Fruit fly (Drosophila melanogaster) whole organism, embryonic: ENCODE results near the gene CG7029.
A peak's percentile ranks its signal among the peaks of the same experiment; 100 is the strongest.

Experiments
- Antp ChIP-seq: fragments of 200-800 bp; sonication (Bioruptor generic); optimal IDR thresholded peaks from 3 replicates; lab custom pipeline; 2016; ENCODE audit warnings: missing biosample characterization, missing genetic modification characterization
- Atf6 ChIP-seq: fragments of 200-800 bp; sonication (Bioruptor generic); IDR thresholded peaks from 2 replicates; pipeline ENCODE4 v1.3.6; 2022; ENCODE audit warnings: missing biosample characterization, missing genetic modification characterization
- Bdp1 ChIP-seq: fragments of 200-800 bp; sonication (Bioruptor generic); optimal IDR thresholded peaks from 3 replicates; lab custom pipeline; 2016; ENCODE audit warnings: missing biosample characterization, missing genetic modification characterization
- CG1233 ChIP-seq: fragments of 200-800 bp; sonication (Bioruptor generic); optimal IDR thresholded peaks from 4 replicates; lab custom pipeline; 2018; ENCODE audit warnings: missing biosample characterization, mild to moderate bottlenecking, missing genetic modification characterization
- CG15601 ChIP-seq: fragments of 200-800 bp; sonication (Bioruptor generic); optimal IDR thresholded peaks from 3 replicates; lab custom pipeline; 2019; ENCODE audit warnings: missing biosample characterization, mild to moderate bottlenecking, missing genetic modification characterization, moderate library complexity
- CG1602 ChIP-seq: fragments of 200-800 bp; sonication (Bioruptor generic); optimal IDR thresholded peaks from 3 replicates; lab custom pipeline; 2016; ENCODE audit warnings: missing biosample characterization, missing genetic modification characterization
- CG17361 ChIP-seq: fragments of 200-800 bp; sonication (Bioruptor generic); IDR thresholded peaks from 3 replicates; pipeline ENCODE4 v1.3.6; 2022; ENCODE audit warnings: missing biosample characterization, missing genetic modification characterization
- CG17829 ChIP-seq: fragments of 200-800 bp; optimal IDR thresholded peaks from 2 replicates; lab custom pipeline; 2019; ENCODE audit warnings: missing biosample characterization, mild to moderate bottlenecking, missing genetic modification characterization, moderate library complexity
- CG1792 ChIP-seq: fragments of 200-800 bp; sonication (Bioruptor generic); optimal IDR thresholded peaks from 2 replicates; lab custom pipeline; 2016; ENCODE audit warnings: missing biosample characterization, missing genetic modification characterization
- CG32767 ChIP-seq: fragments of 200-800 bp; sonication (Bioruptor generic); IDR thresholded peaks from 2 replicates; pipeline ENCODE4 v1.3.6; 2022; ENCODE audit warnings: missing biosample characterization, missing genetic modification characterization
- CG32772 ChIP-seq: fragments of 200-800 bp; sonication (Bioruptor generic); IDR thresholded peaks from 2 replicates; pipeline ENCODE4 v1.3.6; 2022; ENCODE audit warnings: missing biosample characterization, missing genetic modification characterization
- CG4820 ChIP-seq: fragments of 200-800 bp; sonication (Bioruptor generic); optimal IDR thresholded peaks from 3 replicates; lab custom pipeline; 2016; ENCODE audit warnings: missing biosample characterization, missing genetic modification characterization
- CG6254 ChIP-seq: fragments of 200-800 bp; sonication (Bioruptor generic); optimal IDR thresholded peaks from 3 replicates; lab custom pipeline; 2017; ENCODE audit warnings: mild to moderate bottlenecking, missing biosample characterization, missing genetic modification reagents, missing genetic modification characterization
- CG7372 ChIP-seq: fragments of 200-800 bp; sonication (Bioruptor generic); IDR thresholded peaks from 2 replicates; pipeline ENCODE4 v1.3.6; 2022; ENCODE audit warnings: missing biosample characterization, missing genetic modification characterization
- CG7839 ChIP-seq: fragments of 200-800 bp; sonication (Bioruptor generic); optimal IDR thresholded peaks from 3 replicates; lab custom pipeline; 2018; ENCODE audit warnings: missing biosample characterization, mild to moderate bottlenecking, missing genetic modification characterization, moderate library complexity
- CG7963 ChIP-seq: fragments of 200-800 bp; sonication (Bioruptor generic); IDR thresholded peaks from 3 replicates; pipeline ENCODE4 v1.3.6; 2022; ENCODE audit warnings: missing biosample characterization, missing genetic modification characterization; ENCODE audit not compliant: partially characterized antibody
- CG8478 ChIP-seq: fragments of >200 bp; optimal IDR thresholded peaks from 2 replicates; lab custom pipeline; 2018
- CG9609 ChIP-seq: fragments of 200-800 bp; sonication (Bioruptor generic); optimal IDR thresholded peaks from 3 replicates; lab custom pipeline; 2016; ENCODE audit warnings: missing biosample characterization, missing genetic modification characterization
- Dll ChIP-seq: fragments of 200-800 bp; sonication (Bioruptor generic); IDR thresholded peaks from 4 replicates; pipeline ENCODE4 v1.3.6; 2022; ENCODE audit warnings: missing biosample characterization, missing genetic modification characterization; ENCODE audit not compliant: partially characterized antibody
- Dref ChIP-seq: fragments of 200-800 bp; sonication (Bioruptor generic); IDR thresholded peaks from 2 replicates; pipeline ENCODE4 v1.3.6; 2022; ENCODE audit warnings: missing biosample characterization, missing genetic modification characterization
- Drgx ChIP-seq: fragments of 200-800 bp; sonication (Bioruptor generic); IDR thresholded peaks from 2 replicates; pipeline ENCODE4 v1.3.6; 2022; ENCODE audit warnings: missing biosample characterization, missing genetic modification characterization
- GATAe ChIP-seq: fragments of 200-800 bp; sonication (Bioruptor generic); conservative IDR thresholded peaks from 2 replicates; pipeline ENCODE4 v1.3.6; 2022; ENCODE audit warnings: missing biosample characterization, missing genetic modification characterization
- HLHmδ ChIP-seq: fragments of 200-800 bp; sonication (Bioruptor generic); optimal IDR thresholded peaks from 2 replicates; lab custom pipeline; 2018; ENCODE audit warnings: missing biosample characterization, mild to moderate bottlenecking, missing genetic modification characterization, moderate library complexity
- Hand ChIP-seq: fragments of 200-800 bp; sonication (Bioruptor generic); optimal IDR thresholded peaks from 2 replicates; lab custom pipeline; 2017; ENCODE audit warnings: mild to moderate bottlenecking, missing biosample characterization, missing genetic modification reagents, missing genetic modification characterization
- MTF-1 ChIP-seq: fragments of 200-800 bp; sonication (Bioruptor generic); optimal IDR thresholded peaks from 2 replicates; lab custom pipeline; 2018; ENCODE audit warnings: missing biosample characterization, mild to moderate bottlenecking, missing genetic modification characterization, borderline replicate concordance
- Mad ChIP-seq: fragments of 200-800 bp; sonication (Bioruptor generic); optimal IDR thresholded peaks from 2 replicates; lab custom pipeline; 2016; ENCODE audit warnings: missing biosample characterization, missing genetic modification characterization
- Mes4 ChIP-seq: fragments of 200-800 bp; sonication (Bioruptor generic); optimal IDR thresholded peaks from 2 replicates; lab custom pipeline; 2016; ENCODE audit warnings: missing biosample characterization, missing genetic modification characterization
- Mrtf ChIP-seq: fragments of 200-800 bp; sonication (Bioruptor generic); IDR thresholded peaks from 3 replicates; pipeline ENCODE4 v1.3.6; 2022; ENCODE audit warnings: missing biosample characterization, missing genetic modification characterization
- NFAT ChIP-seq: fragments of 200-800 bp; sonication (Bioruptor generic); IDR thresholded peaks from 2 replicates; pipeline ENCODE4 v1.3.6; 2022; ENCODE audit warnings: missing biosample characterization, missing genetic modification characterization
- Poxn ChIP-seq: fragments of 200-800 bp; sonication (Bioruptor generic); IDR thresholded peaks from 2 replicates; pipeline ENCODE4 v1.3.6; 2022; ENCODE audit warnings: missing biosample characterization, missing genetic modification characterization
- Scr ChIP-seq: fragments of 200-800 bp; sonication (Bioruptor generic); IDR thresholded peaks from 2 replicates; pipeline ENCODE4 v1.3.6; 2022; ENCODE audit warnings: missing biosample characterization, missing genetic modification characterization; ENCODE audit not compliant: partially characterized antibody
- Sox102F ChIP-seq: fragments of 200-800 bp; sonication (Bioruptor generic); optimal IDR thresholded peaks from 2 replicates; lab custom pipeline; 2018; ENCODE audit warnings: missing biosample characterization, mild to moderate bottlenecking, missing genetic modification characterization, moderate library complexity
- bsh ChIP-seq, 2 experiments: fragments of 200-800 bp; sonication (Bioruptor generic); optimal IDR thresholded peaks; 2 replicates each; lab custom pipeline; 2017 to 2018; ENCODE audit warnings: mild to moderate bottlenecking in 2 of 2, missing biosample characterization in 2 of 2, missing genetic modification characterization in 2 of 2, moderate library complexity in 1 of 2
- cad ChIP-seq: fragments of >200 bp; optimal IDR thresholded peaks from 2 replicates; lab custom pipeline; 2017; ENCODE audit warnings: missing biosample characterization, missing genetic modification characterization
- cas ChIP-seq: fragments of 200-800 bp; sonication (Bioruptor generic); IDR thresholded peaks from 2 replicates; pipeline ENCODE4 v1.3.6; 2022; ENCODE audit warnings: missing biosample characterization, missing genetic modification characterization
- cg ChIP-seq: fragments of 200-800 bp; sonication (Bioruptor generic); optimal IDR thresholded peaks from 3 replicates; lab custom pipeline; 2019; ENCODE audit warnings: missing biosample characterization, mild to moderate bottlenecking, missing genetic modification characterization, moderate library complexity
- chn ChIP-seq: fragments of 200-800 bp; sonication (Bioruptor generic); optimal IDR thresholded peaks from 2 replicates; lab custom pipeline; 2016; ENCODE audit warnings: missing biosample characterization, missing genetic modification characterization
- ci ChIP-seq: fragments of 200-800 bp; sonication (Bioruptor generic); IDR thresholded peaks from 3 replicates; pipeline ENCODE4 v1.3.6; 2022; ENCODE audit warnings: missing biosample characterization, missing genetic modification characterization
- crol ChIP-seq: fragments of 200-800 bp; sonication (Bioruptor generic); IDR thresholded peaks from 2 replicates; pipeline ENCODE4 v1.3.6; 2022; ENCODE audit warnings: missing biosample characterization, missing genetic modification characterization
- hth ChIP-seq: fragments of >200 bp; optimal IDR thresholded peaks from 2 replicates; lab custom pipeline; 2017; ENCODE audit warnings: inconsistent platforms
- ken ChIP-seq: fragments of 200-800 bp; sonication (Bioruptor generic); IDR thresholded peaks from 3 replicates; pipeline ENCODE4 v1.3.6; 2022; ENCODE audit warnings: missing biosample characterization, missing genetic modification characterization
- nerfin-2 ChIP-seq: fragments of 200-800 bp; sonication (Bioruptor generic); IDR thresholded peaks from 2 replicates; pipeline ENCODE4 v1.3.6; 2022; ENCODE audit warnings: missing biosample characterization, missing genetic modification characterization; ENCODE audit not compliant: partially characterized antibody
- odd ChIP-seq: fragments of 200-800 bp; sonication (Bioruptor generic); optimal IDR thresholded peaks from 2 replicates; lab custom pipeline; 2017; ENCODE audit warnings: missing biosample characterization, mild to moderate bottlenecking, missing genetic modification characterization
- onecut ChIP-seq: fragments of 200-800 bp; sonication (Bioruptor generic); IDR thresholded peaks from 2 replicates; pipeline ENCODE4 v1.3.6; 2022; ENCODE audit warnings: missing biosample characterization, missing genetic modification characterization
- pfk ChIP-seq: fragments of 200-800 bp; sonication (Bioruptor generic); optimal IDR thresholded peaks from 2 replicates; lab custom pipeline; 2018; ENCODE audit warnings: missing biosample characterization, mild to moderate bottlenecking, missing genetic modification characterization, moderate library complexity
- pros ChIP-seq: fragments of 200-800 bp; sonication (Bioruptor generic); optimal IDR thresholded peaks from 3 replicates; lab custom pipeline; 2019; ENCODE audit warnings: missing biosample characterization, mild to moderate bottlenecking, missing genetic modification characterization, moderate library complexity
- sens-2 ChIP-seq: fragments of 200-800 bp; sonication (Bioruptor generic); IDR thresholded peaks from 2 replicates; pipeline ENCODE4 v1.3.6; 2022; ENCODE audit warnings: missing biosample characterization, missing genetic modification characterization
- sim ChIP-seq: fragments of 200-800 bp; sonication (Bioruptor generic); IDR thresholded peaks from 2 replicates; pipeline ENCODE4 v1.3.6; 2022; ENCODE audit warnings: missing biosample characterization, missing genetic modification characterization
- slbo ChIP-seq: fragments of 200-800 bp; sonication (Bioruptor generic); IDR thresholded peaks from 2 replicates; pipeline ENCODE4 v1.3.6; 2022; ENCODE audit warnings: missing biosample characterization, missing genetic modification characterization
- sr ChIP-seq: fragments of 200-800 bp; sonication (Bioruptor generic); IDR thresholded peaks from 3 replicates; pipeline ENCODE4 v1.3.6; 2022; ENCODE audit warnings: missing biosample characterization, missing genetic modification characterization
- unpg ChIP-seq: fragments of 200-800 bp; sonication (Bioruptor generic); optimal IDR thresholded peaks from 3 replicates; lab custom pipeline; 2018; ENCODE audit warnings: missing biosample characterization, mild to moderate bottlenecking, missing genetic modification characterization, moderate library complexity
- zfh1 ChIP-seq: fragments of 200-800 bp; sonication (Bioruptor generic); IDR thresholded peaks from 3 replicates; pipeline ENCODE4 v1.3.6; 2022; ENCODE audit warnings: missing biosample characterization, missing genetic modification characterization

The CG7029 gene

dm6 chr3R:22755187-22755777 is 4.6 kb downstream of the CG7029 start (continued):
- TF ChIP-seq CG7372 (GFP tag; lab: Robert Waterston, UW): no peak
- no peak for TF ChIP-seq CG1602 (GFP tag; lab: Kevin White, UChicago)
- TF ChIP-seq CG8478 (lab: Kevin White, UChicago): no peak
- no peak for TF ChIP-seq CG4820 (GFP tag; lab: Kevin White, UChicago)
- TF ChIP-seq CG9609 (GFP tag; lab: Kevin White, UChicago): no peak
- TF ChIP-seq Sox102F (GFP tag; lab: Kevin White, UChicago): no peak
- TF ChIP-seq Hand: no peak
- TF ChIP-seq chn (GFP tag; lab: Kevin White, UChicago): no peak
- TF ChIP-seq CG32767 (GFP tag; lab: Robert Waterston, UW): 0 out of 2 replicates have a peak, but pooled peaks have one; percentile 17
- no peak for TF ChIP-seq odd
- no peak for TF ChIP-seq ci (GFP tag; lab: Robert Waterston, UW)
- TF ChIP-seq nerfin-2 (GFP tag; lab: Robert Waterston, UW): 0 out of 2 replicates have a peak, but pooled peaks have one; percentile 10
- TF ChIP-seq ken (GFP tag; lab: Robert Waterston, UW): no peak
- no peak for TF ChIP-seq CG1233
- no peak for TF ChIP-seq CG7839 (tag; lab: Kevin White, UChicago)
- no peak for TF ChIP-seq Mrtf
- TF ChIP-seq pfk (GFP tag; lab: Kevin White, UChicago): no peak
- TF ChIP-seq onecut: peak; percentile 99
- TF ChIP-seq CG32772 (GFP tag; lab: Robert Waterston, UW): no peak
- no peak for TF ChIP-seq CG15601 (tag; lab: Kevin White, UChicago)
- no peak for TF ChIP-seq CG6254 (GFP tag; lab: Kevin White, UChicago)
- no peak for TF ChIP-seq CG7963 (GFP tag; lab: Robert Waterston, UW)
- 0 out of 2 replicates have a peak, but pooled peaks have one; percentile 8 for TF ChIP-seq Drgx (GFP tag; lab: Robert Waterston, UW)
- 0 out of 2 replicates have a peak, but pooled peaks have one; percentile 30 for TF ChIP-seq Atf6 (GFP tag; lab: Robert Waterston, UW)
- no peak for TF ChIP-seq Poxn (GFP tag; lab: Robert Waterston, UW)
- TF ChIP-seq Dref (GFP tag; lab: Robert Waterston, UW): no peak
- no peak for TF ChIP-seq CG1792 (GFP tag; lab: Kevin White, UChicago)
- no peak for TF ChIP-seq zfh1 (GFP tag; lab: Robert Waterston, UW)
- no peak for TF ChIP-seq GATAe (GFP tag; lab: Robert Waterston, UW)
- TF ChIP-seq cg (GFP tag; lab: Kevin White, UChicago): no peak
- no peak for TF ChIP-seq Antp (GFP tag; lab: Kevin White, UChicago)
- TF ChIP-seq sens-2: no peak
- TF ChIP-seq slbo (GFP tag; lab: Robert Waterston, UW): 0 out of 2 replicates have a peak, but pooled peaks have one; percentile 4
- no peak for TF ChIP-seq cas (GFP tag; lab: Robert Waterston, UW)
- peak; percentile 89 for TF ChIP-seq crol (GFP tag; lab: Robert Waterston, UW)
- TF ChIP-seq sr (GFP tag; lab: Robert Waterston, UW): peak; percentile 46; the same call in 1 of the 3 replicates
- TF ChIP-seq hth (lab: Kevin White, UChicago): no peak
- TF ChIP-seq Bdp1 (GFP tag; lab: Kevin White, UChicago): no peak
- TF ChIP-seq HLHmδ (GFP tag; lab: Kevin White, UChicago): no peak
- no peak for TF ChIP-seq Mes4 (GFP tag; lab: Kevin White, UChicago)
- no peak for TF ChIP-seq cad (GFP tag; lab: Kevin White, UChicago)
- TF ChIP-seq Dll (GFP tag; lab: Robert Waterston, UW): no peak
- TF ChIP-seq CG17361 (GFP tag; lab: Robert Waterston, UW): no peak
- peak; percentile 58 for TF ChIP-seq MTF-1 (GFP tag; lab: Kevin White, UChicago)
- TF ChIP-seq pros (GFP tag; lab: Kevin White, UChicago): peak; percentile 78
- TF ChIP-seq NFAT (GFP tag; lab: Robert Waterston, UW): no peak
- TF ChIP-seq bsh (GFP tag; optimal IDR thresholded peaks at IDR 0.05; lab: Kevin White, UChicago): no peak
- no peak for TF ChIP-seq Scr (GFP tag; lab: Robert Waterston, UW)
- no peak for TF ChIP-seq Mad (GFP tag; lab: Kevin White, UChicago)
- TF ChIP-seq unpg (GFP tag; lab: Kevin White, UChicago): no peak
- no peak for TF ChIP-seq CG17829 (tag; lab: Kevin White, UChicago)
- TF ChIP-seq sim (GFP tag; lab: Robert Waterston, UW): no peak
